Fruit fly (Drosophila melanogaster): Measurements from ENCODE around the gene CG8814.

Gene CG8814

DNA sequence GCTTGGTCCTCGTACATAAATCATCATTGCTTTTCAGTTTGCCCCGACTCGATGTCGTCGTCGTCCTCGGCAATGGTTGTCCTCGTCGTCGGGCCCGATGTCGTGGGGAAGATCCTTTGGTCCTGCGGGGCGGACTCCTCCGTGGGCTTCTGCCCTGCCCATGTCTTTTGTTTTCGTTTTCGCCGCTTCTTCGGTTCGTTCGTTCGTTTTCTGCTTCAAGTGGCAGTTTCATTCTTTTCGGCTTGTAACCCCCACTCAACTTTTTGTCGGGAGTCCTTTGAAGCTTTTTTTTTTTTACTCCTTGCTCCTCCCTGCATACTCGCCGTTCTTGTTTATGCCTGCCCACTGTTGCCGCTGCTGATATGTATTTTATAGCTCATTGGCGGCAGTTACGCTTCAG lies 29.0 kb downstream of the CG8814 start:
- TF ChIP-seq ey (GFP tag; optimal IDR thresholded peaks at IDR 0.05) (no peak), Myc (optimal IDR thresholded peaks at IDR 0.05) (no peak), CrebA (GFP tag; optimal IDR thresholded peaks at IDR 0.05; ENCODE audit: borderline replicate concordance) (no peak), h (GFP tag; optimal IDR thresholded peaks at IDR 0.05) (no peak), tai (GFP tag; optimal IDR thresholded peaks at IDR 0.05) (no peak), dl (GFP tag; optimal IDR thresholded peaks at IDR 0.05; ENCODE audit: insufficient read depth in 1 of 2, partially characterized antibody in 2 of 2) (no peak), Jra (GFP tag; optimal IDR thresholded peaks at IDR 0.05) (no peak), sv (GFP tag; optimal IDR thresholded peaks at IDR 0.05) (no peak), Rel (GFP tag; optimal IDR thresholded peaks at IDR 0.05) (no peak), Rel (tag; optimal IDR thresholded peaks at IDR 0.05) (no peak), CG32264 (GFP tag; optimal IDR thresholded peaks at IDR 0.05) (no peak), N (GFP tag; optimal IDR thresholded peaks at IDR 0.05) (no peak), fru (GFP tag; optimal IDR thresholded peaks at IDR 0.05) (no peak), pan (optimal IDR thresholded peaks at IDR 0.05) (no peak)

dm6 chr2L:2904316-2905050 lies 29.8 kb downstream of the CG8814 start:
- TF ChIP-seq ey (GFP tag; optimal IDR thresholded peaks at IDR 0.05) (no peak), OdsH (GFP tag; optimal IDR thresholded peaks at IDR 0.05) (peak; percentile 11), woc (GFP tag; optimal IDR thresholded peaks at IDR 0.05) (no peak), GATAd (GFP tag; optimal IDR thresholded peaks at IDR 0.05) (peak; percentile 50), brk (GFP tag; optimal IDR thresholded peaks at IDR 0.05) (no peak), Hnf4 (GFP tag; optimal IDR thresholded peaks at IDR 0.05) (peak; percentile 8), tai (GFP tag; optimal IDR thresholded peaks at IDR 0.05) (no peak), sage (GFP tag; optimal IDR thresholded peaks at IDR 0.05) (no peak), Abd-B (GFP tag; optimal IDR thresholded peaks at IDR 0.05) (no peak)

dm6 chr2L:2905051-2905446 lies 30.4 kb downstream of the CG8814 start:
- TF ChIP-seq sv (GFP tag; optimal IDR thresholded peaks at IDR 0.05): no peak
- TF ChIP-seq Mio (GFP tag; optimal IDR thresholded peaks at IDR 0.05): no peak
- TF ChIP-seq Dif (GFP tag; optimal IDR thresholded peaks at IDR 0.05; ENCODE audit: partially characterized antibody): no peak
- peak; percentile 53 for TF ChIP-seq OdsH (GFP tag; optimal IDR thresholded peaks at IDR 0.05)
- no peak for TF ChIP-seq Jra (GFP tag; optimal IDR thresholded peaks at IDR 0.05)
- TF ChIP-seq CG32264 (GFP tag; optimal IDR thresholded peaks at IDR 0.05): no peak
- TF ChIP-seq Hr83 (GFP tag; optimal IDR thresholded peaks at IDR 0.05; ENCODE audit: poor library complexity, severe bottlenecking): no peak
- TF ChIP-seq Dfd (GFP tag; optimal IDR thresholded peaks at IDR 0.05): no peak
- no peak for TF ChIP-seq brk (GFP tag; optimal IDR thresholded peaks at IDR 0.05)
- peak; percentile 52 for TF ChIP-seq fru (GFP tag; optimal IDR thresholded peaks at IDR 0.05)
- peak; percentile 65 for TF ChIP-seq rgr (GFP tag; optimal IDR thresholded peaks at IDR 0.05)
- TF ChIP-seq dl (GFP tag; optimal IDR thresholded peaks at IDR 0.05; ENCODE audit: insufficient read depth in 1 of 2, partially characterized antibody in 2 of 2): no peak
- TF ChIP-seq dsf (GFP tag; optimal IDR thresholded peaks at IDR 0.05; ENCODE audit: borderline replicate concordance): no peak
- no peak for TF ChIP-seq CG9705 (GFP tag; optimal IDR thresholded peaks at IDR 0.05)
- no peak for TF ChIP-seq usp (GFP tag; optimal IDR thresholded peaks at IDR 0.05)
- no peak for TF ChIP-seq lola (GFP tag; optimal IDR thresholded peaks at IDR 0.05)
- TF ChIP-seq Sp1 (GFP tag; optimal IDR thresholded peaks at IDR 0.05): peak; percentile 64
- peak; percentile 19 for TF ChIP-seq dmrt93B (GFP tag; optimal IDR thresholded peaks at IDR 0.05)
- TF ChIP-seq tai (GFP tag; optimal IDR thresholded peaks at IDR 0.05): no peak
- no peak for TF ChIP-seq br (GFP tag; optimal IDR thresholded peaks at IDR 0.05)
- TF ChIP-seq HLH106 (tag; optimal IDR thresholded peaks at IDR 0.05): peak; percentile 50
- no peak for TF ChIP-seq sage (GFP tag; optimal IDR thresholded peaks at IDR 0.05)
- TF ChIP-seq GATAd (GFP tag; optimal IDR thresholded peaks at IDR 0.05): no peak
- peak; percentile 9 for TF ChIP-seq Hnf4 (GFP tag; optimal IDR thresholded peaks at IDR 0.05)
- TF ChIP-seq ey (GFP tag; optimal IDR thresholded peaks at IDR 0.05): no peak
- no peak for TF ChIP-seq jim (GFP tag; optimal IDR thresholded peaks at IDR 0.05)
- TF ChIP-seq h (GFP tag; optimal IDR thresholded peaks at IDR 0.05): peak; percentile 45
- TF ChIP-seq N (GFP tag; optimal IDR thresholded peaks at IDR 0.05): no peak
- peak; percentile 89 for TF ChIP-seq psq (GFP tag; optimal IDR thresholded peaks at IDR 0.05)
- no peak for TF ChIP-seq Myc (optimal IDR thresholded peaks at IDR 0.05)
- TF ChIP-seq pan (optimal IDR thresholded peaks at IDR 0.05): no peak
- TF ChIP-seq Hr78 (GFP tag; optimal IDR thresholded peaks at IDR 0.05): no peak
- no peak for TF ChIP-seq Vsx2 (GFP tag; optimal IDR thresholded peaks at IDR 0.05; ENCODE audit: partially characterized antibody)
- no peak for TF ChIP-seq CrebA (GFP tag; optimal IDR thresholded peaks at IDR 0.05; ENCODE audit: borderline replicate concordance)
- no peak for TF ChIP-seq Abd-B (GFP tag; optimal IDR thresholded peaks at IDR 0.05)
- TF ChIP-seq foxo (GFP tag; optimal IDR thresholded peaks at IDR 0.05): peak in 1 of 2 experiments; percentile 68
- TF ChIP-seq Rel (GFP tag; optimal IDR thresholded peaks at IDR 0.05): no peak
- no peak for TF ChIP-seq Rel (tag; optimal IDR thresholded peaks at IDR 0.05)
- TF ChIP-seq woc (GFP tag; optimal IDR thresholded peaks at IDR 0.05): no peak
